Worm (Caenorhabditis elegans): Measurements from ENCODE around the gene Y38C1AA.19.

DNA sequence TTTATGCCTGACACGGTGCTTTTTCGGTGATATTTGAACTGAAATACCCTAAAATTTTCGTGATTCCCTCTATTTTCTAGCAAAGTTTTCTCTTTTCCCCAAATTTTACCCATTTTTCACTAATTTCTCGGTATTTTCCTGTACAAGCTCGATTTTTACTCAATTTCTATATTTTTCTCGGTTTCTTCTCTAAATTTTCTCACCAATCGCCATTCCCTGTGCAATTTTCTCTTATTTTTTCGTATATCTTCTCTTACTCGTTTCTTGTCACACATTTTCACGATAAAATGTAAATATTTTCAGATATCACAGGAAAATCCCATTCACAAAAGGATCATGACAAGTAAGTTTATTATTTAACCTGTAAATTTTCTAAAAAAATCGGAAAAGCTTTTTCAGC lies 34.5 kb downstream of the Y38C1AA.19 start, which contains the start of gene csn-3:
- no peak for TF ChIP-seq nhr-12 (tag; optimal IDR thresholded peaks at IDR 0.05)
- TF ChIP-seq nhr-76 (tag; optimal IDR thresholded peaks at IDR 0.05) = no peak
- no peak for TF ChIP-seq ets-5 (GFP tag; IDR thresholded peaks at IDR 0.05)
- TF ChIP-seq mdl-1 (tag; optimal IDR thresholded peaks at IDR 0.05) = no peak
- no peak for TF ChIP-seq unc-86 (tag; optimal IDR thresholded peaks at IDR 0.05)
- no peak for TF ChIP-seq jun-1 (tag; optimal IDR thresholded peaks at IDR 0.05)
- TF ChIP-seq C04F5.9 (tag; optimal IDR thresholded peaks at IDR 0.05) = no peak
- TF ChIP-seq pqm-1 (tag; optimal IDR thresholded peaks at IDR 0.05) = no peak
- TF ChIP-seq nhr-77 (tag; optimal IDR thresholded peaks at IDR 0.05) = no peak
- no peak for TF ChIP-seq ces-1 (GFP tag; optimal IDR thresholded peaks at IDR 0.05)
- TF ChIP-seq ama-1 (optimal IDR thresholded peaks at IDR 0.05) = no peak
